Worm (Caenorhabditis elegans) whole organism, L3 larva: ENCODE measurements around the gene clec-3.

Experiments used
- aly-2 ChIP-seq: fragments of 150-350 bp; optimal IDR thresholded peaks from 2 replicates; lab custom pipeline; 2014; ENCODE audit warnings: missing biosample characterization, missing genetic modification characterization
- fkh-10 ChIP-seq: sonication (generic microtip); optimal IDR thresholded peaks from 2 replicates; lab custom pipeline; 2017; ENCODE audit warnings: missing biosample characterization, missing genetic modification reagents, missing genetic modification characterization
- hmg-11 ChIP-seq: sonication (generic microtip); optimal IDR thresholded peaks from 2 replicates; lab custom pipeline; 2016; ENCODE audit warnings: missing genetic modification characterization, missing compliant biosample characterization
- lin-15B ChIP-seq: fragments of 150-350 bp; optimal IDR thresholded peaks from 2 replicates; lab custom pipeline; 2014; ENCODE audit warnings: missing biosample characterization, missing genetic modification characterization
- lin-39 ChIP-seq: fragments of 150-350 bp; optimal IDR thresholded peaks from 2 replicates; lab custom pipeline; 2018; ENCODE audit warnings: missing biosample characterization, missing genetic modification reagents, missing genetic modification characterization
- nhr-43 ChIP-seq: sonication (generic microtip); optimal IDR thresholded peaks from 2 replicates; lab custom pipeline; 2016; ENCODE audit warnings: mild to moderate bottlenecking, missing genetic modification characterization, missing compliant biosample characterization; ENCODE audit not compliant: poor library complexity, severe bottlenecking
- pqm-1 ChIP-seq: fragments of 150-350 bp; optimal IDR thresholded peaks from 2 replicates; lab custom pipeline; 2017; ENCODE audit warnings: missing biosample characterization, missing genetic modification characterization, inconsistent platforms
- snpc-4 ChIP-seq: fragments of 150-350 bp; optimal IDR thresholded peaks from 2 replicates; lab custom pipeline; 2014; ENCODE audit warnings: missing biosample characterization, missing genetic modification characterization
- unc-39 ChIP-seq: sonication (generic microtip); optimal IDR thresholded peaks from 4 replicates; lab custom pipeline; 2017; ENCODE audit warnings: missing biosample characterization, missing genetic modification characterization

DNA sequence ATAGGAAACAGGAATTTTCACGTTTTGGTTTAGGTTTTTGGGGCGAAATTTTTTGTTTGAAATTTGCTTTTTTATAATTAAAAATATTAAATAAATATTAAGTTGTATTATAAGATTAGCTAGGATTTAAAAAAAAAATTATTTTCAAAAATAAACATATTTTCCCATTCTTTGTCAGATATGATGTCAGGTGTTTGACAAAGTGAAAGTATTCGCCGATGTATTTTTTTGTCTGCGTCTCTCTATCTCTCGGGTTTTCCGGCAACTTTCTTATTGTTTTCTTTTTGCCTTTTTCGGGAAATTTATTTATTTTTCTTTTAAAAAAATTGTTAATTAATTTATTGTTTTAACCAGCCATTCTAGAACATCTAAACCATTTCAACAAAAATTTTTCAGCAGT lies 10.7 kb upstream of the clec-3 start:
- no peak for TF ChIP-seq snpc-4
- no peak for TF ChIP-seq fkh-10 (GFP tag; lab: Kevin White, UChicago)
- TF ChIP-seq nhr-43 (tag; lab: Kevin White, UChicago), result no peak
- no peak for TF ChIP-seq unc-39 (tag; lab: Kevin White, UChicago)
- TF ChIP-seq aly-2 (tag; lab: Kevin White, UChicago), result no peak
- no peak for TF ChIP-seq pqm-1 (tag; lab: Kevin White, UChicago)
- no peak for TF ChIP-seq hmg-11
- no peak for TF ChIP-seq lin-15B (tag; lab: Kevin White, UChicago)
- TF ChIP-seq lin-39, result no peak
